Fruit fly (Drosophila melanogaster) whole organism, embryonic: ENCODE data around the gene jus.

Experiments used
- Blimp-1 ChIP-seq: fragments of 200-800 bp; sonication (Bioruptor generic); optimal IDR thresholded peaks from 3 replicates; lab custom pipeline; 2018; ENCODE audit warnings: missing biosample characterization, missing genetic modification characterization, mild to moderate bottlenecking, moderate library complexity, missing genetic modification reagents
- CG11398 ChIP-seq: fragments of 200-800 bp; sonication (Bioruptor generic); optimal IDR thresholded peaks from 2 replicates; lab custom pipeline; 2016; ENCODE audit warnings: missing biosample characterization, missing genetic modification characterization
- CG13287 ChIP-seq: fragments of 200-800 bp; sonication (Bioruptor generic); IDR thresholded peaks from 2 replicates; pipeline ENCODE4 v1.3.6; 2022; ENCODE audit warnings: missing biosample characterization, missing genetic modification characterization; ENCODE audit not compliant: partially characterized antibody
- CG14860 ChIP-seq: fragments of 200-800 bp; sonication (Bioruptor generic); IDR thresholded peaks from 3 replicates; pipeline ENCODE4 v1.3.6; 2022; ENCODE audit warnings: missing biosample characterization, missing genetic modification characterization; ENCODE audit not compliant: partially characterized antibody
- CG1832 ChIP-seq: fragments of 200-800 bp; sonication (Bioruptor generic); optimal IDR thresholded peaks from 2 replicates; lab custom pipeline; 2017; ENCODE audit warnings: missing biosample characterization, mild to moderate bottlenecking, missing genetic modification characterization, inconsistent platforms
- CG2116 ChIP-seq: fragments of 200-800 bp; sonication (Bioruptor generic); optimal IDR thresholded peaks from 3 replicates; lab custom pipeline; 2018; ENCODE audit warnings: missing biosample characterization, mild to moderate bottlenecking, missing genetic modification characterization
- CG3281 ChIP-seq: fragments of 200-800 bp; sonication (Bioruptor generic); optimal IDR thresholded peaks from 3 replicates; lab custom pipeline; 2017; ENCODE audit warnings: missing biosample characterization, mild to moderate bottlenecking, missing genetic modification characterization
- CG33557 ChIP-seq: fragments of 200-800 bp; sonication (Bioruptor generic); optimal IDR thresholded peaks from 2 replicates; lab custom pipeline; 2019; ENCODE audit warnings: missing biosample characterization, mild to moderate bottlenecking, missing genetic modification characterization, moderate library complexity
- CG34224 ChIP-seq: fragments of 200-800 bp; sonication (Bioruptor generic); IDR thresholded peaks from 3 replicates; pipeline ENCODE4 v1.3.6; 2022; ENCODE audit warnings: missing biosample characterization, missing genetic modification characterization; ENCODE audit not compliant: partially characterized antibody
- CG34422 ChIP-seq: fragments of 200-800 bp; sonication (Bioruptor generic); IDR thresholded peaks from 3 replicates; pipeline ENCODE4 v1.3.6; 2022; ENCODE audit warnings: missing biosample characterization, missing genetic modification characterization
- CG4617 ChIP-seq: fragments of 200-800 bp; sonication (Bioruptor generic); optimal IDR thresholded peaks from 3 replicates; lab custom pipeline; 2016; ENCODE audit warnings: missing biosample characterization, missing genetic modification characterization, borderline replicate concordance
- CG4854 ChIP-seq: fragments of 200-800 bp; sonication (Bioruptor generic); optimal IDR thresholded peaks from 2 replicates; lab custom pipeline; 2016; ENCODE audit warnings: missing biosample characterization, missing genetic modification characterization, inconsistent platforms
- CG8359 ChIP-seq: fragments of 200-800 bp; sonication (Bioruptor generic); optimal IDR thresholded peaks from 2 replicates; lab custom pipeline; 2017; ENCODE audit warnings: missing biosample characterization, mild to moderate bottlenecking, missing genetic modification characterization, borderline replicate concordance
- CG9437 ChIP-seq: fragments of 200-800 bp; sonication (Bioruptor generic); optimal IDR thresholded peaks from 2 replicates; lab custom pipeline; 2018; ENCODE audit warnings: missing biosample characterization, mild to moderate bottlenecking, missing genetic modification characterization
- Dll ChIP-seq: fragments of 200-800 bp; sonication (Bioruptor generic); IDR thresholded peaks from 4 replicates; pipeline ENCODE4 v1.3.6; 2022; ENCODE audit warnings: missing biosample characterization, missing genetic modification characterization; ENCODE audit not compliant: partially characterized antibody
- Dp ChIP-seq: fragments of 200-800 bp; sonication (Bioruptor generic); optimal IDR thresholded peaks from 2 replicates; lab custom pipeline; 2018; ENCODE audit warnings: missing biosample characterization, mild to moderate bottlenecking, missing genetic modification characterization, moderate library complexity
- Dref ChIP-seq: fragments of 200-800 bp; sonication (Bioruptor generic); IDR thresholded peaks from 2 replicates; pipeline ENCODE4 v1.3.6; 2022; ENCODE audit warnings: missing biosample characterization, missing genetic modification characterization
- E2f2 ChIP-seq: fragments of 200-800 bp; sonication (Bioruptor generic); IDR thresholded peaks from 2 replicates; pipeline ENCODE4 v1.3.6; 2022; ENCODE audit warnings: missing biosample characterization, missing genetic modification characterization
- Gsc ChIP-seq: fragments of 200-800 bp; sonication (Bioruptor generic); IDR thresholded peaks from 2 replicates; pipeline ENCODE4 v1.3.6; 2022; ENCODE audit warnings: missing biosample characterization, missing genetic modification characterization
- HLH4C ChIP-seq: fragments of 200-800 bp; sonication (Bioruptor generic); IDR thresholded peaks from 3 replicates; pipeline ENCODE4 v1.3.6; 2022; ENCODE audit warnings: missing biosample characterization, missing genetic modification characterization; ENCODE audit not compliant: partially characterized antibody
- Hr78 ChIP-seq, 2 experiments: fragments of 200-800 bp in 1 of 2; fragments of >200 bp in 1 of 2; sonication (Bioruptor generic) in 1 of 2; optimal IDR thresholded peaks; 2 replicates each; lab custom pipeline; 2017 to 2019; ENCODE audit warnings: missing biosample characterization in 2 of 2, missing genetic modification characterization in 2 of 2, mild to moderate bottlenecking in 1 of 2, moderate library complexity in 1 of 2
- MBD-R2 ChIP-seq: fragments of 200-800 bp; sonication (Bioruptor generic); IDR thresholded peaks from 2 replicates; pipeline ENCODE4 v1.3.6; 2022; ENCODE audit warnings: missing biosample characterization, missing genetic modification characterization
- MESR4 ChIP-seq: fragments of 200-800 bp; sonication (Bioruptor generic); optimal IDR thresholded peaks from 2 replicates; lab custom pipeline; 2018; ENCODE audit warnings: missing biosample characterization, mild to moderate bottlenecking, missing genetic modification characterization, moderate library complexity
- Max ChIP-seq: fragments of 200-800 bp; sonication (Bioruptor generic); optimal IDR thresholded peaks from 2 replicates; lab custom pipeline; 2016; ENCODE audit warnings: missing biosample characterization, mild to moderate bottlenecking, missing genetic modification characterization
- Myb ChIP-seq: fragments of 200-800 bp; sonication (Bioruptor generic); optimal IDR thresholded peaks from 2 replicates; lab custom pipeline; 2016; ENCODE audit warnings: missing biosample characterization, missing genetic modification characterization
- Nf-YB ChIP-seq: fragments of 200-800 bp; sonication (Bioruptor generic); optimal IDR thresholded peaks from 3 replicates; lab custom pipeline; 2019; ENCODE audit warnings: missing biosample characterization, mild to moderate bottlenecking, missing genetic modification characterization, moderate library complexity
- Scr ChIP-seq: fragments of 200-800 bp; sonication (Bioruptor generic); IDR thresholded peaks from 2 replicates; pipeline ENCODE4 v1.3.6; 2022; ENCODE audit warnings: missing biosample characterization, missing genetic modification characterization; ENCODE audit not compliant: partially characterized antibody
- bbx ChIP-seq: fragments of 200-800 bp; sonication (Bioruptor generic); IDR thresholded peaks from 2 replicates; pipeline ENCODE4 v1.3.6; 2022; ENCODE audit warnings: missing biosample characterization, missing genetic modification characterization; ENCODE audit not compliant: partially characterized antibody
- crp ChIP-seq, 2 experiments: fragments of 200-800 bp; sonication (Bioruptor generic); optimal IDR thresholded peaks; 2 replicates in 1 of 2; 3 replicates in 1 of 2; lab custom pipeline; 2017; ENCODE audit warnings: missing biosample characterization in 2 of 2, missing genetic modification characterization in 2 of 2, mild to moderate bottlenecking in 1 of 2, moderate library complexity in 1 of 2
- esg ChIP-seq: fragments of 200-800 bp; sonication (Bioruptor generic); conservative IDR thresholded peaks from 2 replicates; pipeline ENCODE4 v1.3.6; 2022; ENCODE audit warnings: missing biosample characterization, missing genetic modification characterization
- eyg ChIP-seq: fragments of 200-800 bp; sonication (Bioruptor generic); optimal IDR thresholded peaks from 3 replicates; lab custom pipeline; 2016; ENCODE audit warnings: missing biosample characterization, missing genetic modification characterization
- fd64A ChIP-seq: fragments of 200-800 bp; sonication (Bioruptor generic); optimal IDR thresholded peaks from 3 replicates; lab custom pipeline; 2018; ENCODE audit warnings: missing biosample characterization, mild to moderate bottlenecking, missing genetic modification characterization
- grn ChIP-seq: fragments of 200-800 bp; sonication (Bioruptor generic); optimal IDR thresholded peaks from 3 replicates; lab custom pipeline; 2017; ENCODE audit warnings: missing biosample characterization, missing genetic modification characterization
- jigr1 ChIP-seq: fragments of 200-800 bp; sonication (Bioruptor generic); IDR thresholded peaks from 3 replicates; pipeline ENCODE4 v1.3.6; 2022; ENCODE audit warnings: missing biosample characterization, missing genetic modification characterization
- kah ChIP-seq: fragments of 200-800 bp; sonication (Bioruptor generic); optimal IDR thresholded peaks from 2 replicates; lab custom pipeline; 2018; ENCODE audit warnings: missing biosample characterization, mild to moderate bottlenecking, missing genetic modification characterization
- lab ChIP-seq: fragments of 200-800 bp; sonication (Bioruptor generic); optimal IDR thresholded peaks from 3 replicates; lab custom pipeline; 2017; ENCODE audit warnings: missing biosample characterization, missing genetic modification characterization, mild to moderate bottlenecking, moderate library complexity, missing genetic modification reagents
- mld ChIP-seq: fragments of 200-800 bp; sonication (Bioruptor generic); IDR thresholded peaks from 3 replicates; pipeline ENCODE4 v1.3.6; 2022; ENCODE audit warnings: missing biosample characterization, missing genetic modification characterization; ENCODE audit not compliant: partially characterized antibody
- pzg ChIP-seq: fragments of 200-800 bp; sonication (Bioruptor generic); optimal IDR thresholded peaks from 3 replicates; lab custom pipeline; 2018; ENCODE audit warnings: missing biosample characterization, mild to moderate bottlenecking, missing genetic modification characterization, moderate library complexity
- salm ChIP-seq: fragments of 200-800 bp; sonication (Bioruptor generic); optimal IDR thresholded peaks from 2 replicates; lab custom pipeline; 2018; ENCODE audit warnings: missing biosample characterization, mild to moderate bottlenecking, missing genetic modification characterization
- scrt ChIP-seq: fragments of 200-800 bp; sonication (Bioruptor generic); optimal IDR thresholded peaks from 2 replicates; lab custom pipeline; 2018; ENCODE audit warnings: missing biosample characterization, mild to moderate bottlenecking, missing genetic modification characterization, moderate library complexity
- sna ChIP-seq: fragments of 200-800 bp; sonication (Bioruptor generic); IDR thresholded peaks from 2 replicates; pipeline ENCODE4 v1.3.6; 2022; ENCODE audit warnings: missing biosample characterization, missing genetic modification characterization; ENCODE audit not compliant: partially characterized antibody
- sr ChIP-seq: fragments of 200-800 bp; sonication (Bioruptor generic); IDR thresholded peaks from 3 replicates; pipeline ENCODE4 v1.3.6; 2022; ENCODE audit warnings: missing biosample characterization, missing genetic modification characterization
- tgo ChIP-seq: fragments of 200-800 bp; sonication (Bioruptor generic); IDR thresholded peaks from 3 replicates; pipeline ENCODE4 v1.3.6; 2022; ENCODE audit warnings: missing biosample characterization, missing genetic modification characterization
- unc-4 ChIP-seq: fragments of 200-800 bp; sonication (Bioruptor generic); IDR thresholded peaks from 2 replicates; pipeline ENCODE4 v1.3.6; 2022; ENCODE audit warnings: missing biosample characterization, missing genetic modification characterization; ENCODE audit not compliant: partially characterized antibody
- wek ChIP-seq: fragments of 200-800 bp; sonication (Bioruptor generic); optimal IDR thresholded peaks from 3 replicates; lab custom pipeline; 2018; ENCODE audit warnings: missing biosample characterization, mild to moderate bottlenecking, missing genetic modification characterization, moderate library complexity

The jus gene

dm6 chr3R:29146710-29147109, 48.1 kb downstream of the jus start, which contains the start of gene CG14511:
Gene CG14511 (minus strand): TSS chr3R:29146893.
- TF ChIP-seq tgo (GFP tag; lab: Robert Waterston, UW) (no peak), CG33557 (GFP tag; lab: Kevin White, UChicago) (no peak), wek (GFP tag; lab: Kevin White, UChicago) (no peak), sr (no peak), grn (no peak), HLH4C (peak; percentile 58; the same call in 1 of the 3 replicates), lab (GFP tag; lab: Kevin White, UChicago) (no peak), crp (GFP tag; optimal IDR thresholded peaks at IDR 0.05; lab: Kevin White, UChicago) (peak in 1 of 2 experiments; percentile 81), CG3281 (GFP tag; lab: Kevin White, UChicago) (no peak), CG4854 (no peak), CG14860 (GFP tag; lab: Robert Waterston, UW) (0 out of 3 replicates have a peak, but pooled peaks have one; percentile 18), Dref (peak; percentile 62), kah (GFP tag; lab: Kevin White, UChicago) (peak; percentile 100), mld (0 out of 3 replicates have a peak, but pooled peaks have one; percentile 21), E2f2 (GFP tag; lab: Robert Waterston, UW) (peak; percentile 77), pzg (peak; percentile 26), Nf-YB (no peak), CG11398 (GFP tag; lab: Kevin White, UChicago) (no peak), CG13287 (peak; percentile 48; the same call in 1 of the 2 replicates), bbx (peak; percentile 30; the same call in 1 of the 2 replicates), Dll (GFP tag; lab: Robert Waterston, UW) (peak; percentile 45; the same call in 1 of the 4 replicates), scrt (GFP tag; lab: Kevin White, UChicago) (peak; percentile 83), salm (tag; lab: Kevin White, UChicago) (no peak), jigr1 (GFP tag; lab: Robert Waterston, UW) (no peak), Scr (GFP tag; lab: Robert Waterston, UW) (peak; percentile 41; the same call in 1 of the 2 replicates), Hr78 (GFP tag; optimal IDR thresholded peaks at IDR 0.05; lab: Kevin White, UChicago) (peak in 1 of 2 experiments; percentile 78), CG2116 (GFP tag; lab: Kevin White, UChicago) (peak; percentile 40), eyg (no peak), CG8359 (GFP tag; lab: Kevin White, UChicago) (no peak), Dp (GFP tag; lab: Kevin White, UChicago) (peak; percentile 65), Gsc (GFP tag; lab: Robert Waterston, UW) (no peak), esg (no peak), MBD-R2 (GFP tag; lab: Robert Waterston, UW) (peak; percentile 66), fd64A (GFP tag; lab: Kevin White, UChicago) (no peak), sna (GFP tag; lab: Robert Waterston, UW) (0 out of 2 replicates have a peak, but pooled peaks have one; percentile 15), CG1832 (GFP tag; lab: Kevin White, UChicago) (no peak), CG4617 (GFP tag; lab: Kevin White, UChicago) (no peak), CG34224 (peak; percentile 61), MESR4 (GFP tag; lab: Kevin White, UChicago) (peak; percentile 0), Myb (GFP tag; lab: Kevin White, UChicago) (peak; percentile 55), CG34422 (GFP tag; lab: Robert Waterston, UW) (peak; percentile 32; the same call in 1 of the 3 replicates), Max (no peak), Blimp-1 (GFP tag; lab: Kevin White, UChicago) (peak; percentile 29), unc-4 (0 out of 2 replicates have a peak, but pooled peaks have one; percentile 28), CG9437 (peak; percentile 96)
